Worm (Caenorhabditis elegans): ENCODE measurements around the gene srh-140.

- TF ChIP-seq tbx-2 (tag; optimal IDR thresholded peaks at IDR 0.05) (no peak), hlh-30 (tag; optimal IDR thresholded peaks at IDR 0.05; ENCODE audit: insufficient read depth) (no peak), fkh-10 (GFP tag; optimal IDR thresholded peaks at IDR 0.05) (no peak), pha-4 (tag; optimal IDR thresholded peaks at IDR 0.05) (no peak), ttx-3 (tag; optimal IDR thresholded peaks at IDR 0.05) (no peak), dve-1 (tag; optimal IDR thresholded peaks at IDR 0.05) (no peak), unc-42 (tag; optimal IDR thresholded peaks at IDR 0.05) (no peak), ama-1 (optimal IDR thresholded peaks at IDR 0.05) (no peak), ceh-30 (tag; optimal IDR thresholded peaks at IDR 0.05) (no peak), ets-4 (tag; optimal IDR thresholded peaks at IDR 0.05) (no peak)
Measured at ce11 chrV:15693682-15694081, 28.3 kb upstream of the srh-140 start, which contains the start of gene nhr-198.

All from whole organism, late embryonic.